Worm (Caenorhabditis elegans) whole organism, L4 larva: Measurements from ENCODE around the gene T04C12.7.

Source experiments
- F26F4.8 ChIP-seq: fragments of 200-800 bp; sonication (Bioruptor generic); conservative IDR thresholded peaks from 2 replicates; pipeline ENCODE4 v1.3.6; 2022; ENCODE audit warnings: missing genetic modification characterization, missing compliant biosample characterization
- F37D6.2 ChIP-seq: sonication (generic microtip); optimal IDR thresholded peaks from 2 replicates; lab custom pipeline; 2016; ENCODE audit warnings: mild to moderate bottlenecking, missing genetic modification characterization, missing compliant biosample characterization
- R02D3.7 ChIP-seq: fragments of 150-350 bp; sonication (generic microtip); optimal IDR thresholded peaks from 3 replicates; lab custom pipeline; 2014; ENCODE audit warnings: missing biosample characterization, missing genetic modification characterization
- T26A8.4 ChIP-seq: fragments of 200-800 bp; sonication (Bioruptor generic); IDR thresholded peaks from 2 replicates; pipeline ENCODE4 v1.3.6; 2022; ENCODE audit warnings: missing genetic modification characterization, missing compliant biosample characterization
- Y5F2A.4 ChIP-seq: fragments of 200-800 bp; sonication (Bioruptor generic); optimal IDR thresholded peaks from 2 replicates; lab custom pipeline; 2018; ENCODE audit warnings: mild to moderate bottlenecking, missing genetic modification characterization, missing compliant biosample characterization
- ZK337.2 ChIP-seq: fragments of 200-800 bp; sonication (Bioruptor generic); IDR thresholded peaks from 2 replicates; pipeline ENCODE4 v1.3.6; 2022; ENCODE audit warnings: missing genetic modification reagents, missing genetic modification characterization, missing compliant biosample characterization
- aha-1 ChIP-seq: fragments of 150-350 bp; peaks from one replicate; lab custom pipeline; 2014; ENCODE audit warnings: missing biosample characterization, missing genetic modification characterization
- arid-1 ChIP-seq: fragments of 200-800 bp; sonication (Bioruptor generic); conservative IDR thresholded peaks from 2 replicates; pipeline ENCODE4 v1.3.6; 2022; ENCODE audit warnings: missing genetic modification reagents, missing genetic modification characterization, missing compliant biosample characterization
- attf-4 ChIP-seq: sonication (generic microtip); optimal IDR thresholded peaks from 3 replicates; lab custom pipeline; 2017; ENCODE audit warnings: missing biosample characterization, missing genetic modification characterization
- ceh-20 ChIP-seq: fragments of 200-800 bp; sonication (Bioruptor generic); IDR thresholded peaks from 2 replicates; pipeline ENCODE4 v1.3.6; 2022; ENCODE audit warnings: missing genetic modification reagents, missing genetic modification characterization, missing compliant biosample characterization
- ceh-44 ChIP-seq: fragments of 200-800 bp; sonication (Bioruptor generic); IDR thresholded peaks from 2 replicates; pipeline ENCODE4 v1.3.6; 2022; ENCODE audit warnings: missing genetic modification reagents, missing genetic modification characterization, missing compliant biosample characterization
- ceh-62 ChIP-seq: sonication (generic microtip); optimal IDR thresholded peaks from 2 replicates; lab custom pipeline; 2017; ENCODE audit warnings: missing biosample characterization, missing genetic modification characterization
- ces-1 ChIP-seq: fragments of 150-350 bp; sonication (generic microtip); optimal IDR thresholded peaks from 4 replicates; lab custom pipeline; 2014; ENCODE audit warnings: missing biosample characterization, missing genetic modification reagents, missing genetic modification characterization
- ctbp-1 ChIP-seq: fragments of 200-800 bp; sonication (Bioruptor generic); IDR thresholded peaks from 2 replicates; pipeline ENCODE4 v1.3.6; 2022; ENCODE audit warnings: missing genetic modification reagents, missing genetic modification characterization, missing compliant biosample characterization
- daf-12 ChIP-seq: fragments of 150-350 bp; optimal IDR thresholded peaks from 2 replicates; lab custom pipeline; 2014; ENCODE audit warnings: missing biosample characterization, missing genetic modification reagents, missing genetic modification characterization
- daf-16 ChIP-seq, 3 experiments: sonication (generic microtip); optimal IDR thresholded peaks; 2 replicates each; lab custom pipeline; 2016 to 2017; ENCODE audit warnings: missing genetic modification characterization in 3 of 3, missing genetic modification reagents in 3 of 3, mild to moderate bottlenecking in 2 of 3, missing compliant biosample characterization in 2 of 3, missing biosample characterization in 1 of 3, moderate library complexity in 1 of 3
- daf-19 ChIP-seq: fragments of 200-800 bp; sonication (Bioruptor generic); conservative IDR thresholded peaks from 2 replicates; pipeline ENCODE4 v1.3.6; 2022; ENCODE audit warnings: missing genetic modification characterization, missing compliant biosample characterization
- dmd-6 ChIP-seq: fragments of 200-800 bp; sonication (Bioruptor generic); IDR thresholded peaks from 2 replicates; pipeline ENCODE4 v1.3.6; 2022; ENCODE audit warnings: missing genetic modification reagents, missing genetic modification characterization, missing compliant biosample characterization
- dve-1 ChIP-seq: sonication (generic microtip); optimal IDR thresholded peaks from 2 replicates; lab custom pipeline; 2017; ENCODE audit warnings: antibody characterized with exemption, mild to moderate bottlenecking, missing genetic modification characterization, missing compliant biosample characterization; ENCODE audit not compliant: insufficient read depth
- egl-27 ChIP-seq: sonication (generic microtip); optimal IDR thresholded peaks from 3 replicates; lab custom pipeline; 2017; ENCODE audit warnings: missing biosample characterization, missing genetic modification reagents, missing genetic modification characterization
- fkh-10 ChIP-seq: fragments of 150-350 bp; optimal IDR thresholded peaks from 2 replicates; lab custom pipeline; 2014; ENCODE audit warnings: missing biosample characterization, missing genetic modification reagents, missing genetic modification characterization
- fos-1 ChIP-seq: fragments of 150-350 bp; optimal IDR thresholded peaks from 2 replicates; lab custom pipeline; 2014; ENCODE audit warnings: missing biosample characterization, missing genetic modification characterization
- hif-1 ChIP-seq, 2 experiments: sonication (generic microtip); optimal IDR thresholded peaks; 2 replicates each; lab custom pipeline; 2016 to 2017; ENCODE audit warnings: missing compliant biosample characterization in 2 of 2, missing genetic modification characterization in 2 of 2, missing genetic modification reagents in 2 of 2, missing genotype in 2 of 2, mild to moderate bottlenecking in 1 of 2
- hlh-11 ChIP-seq: fragments of 200-800 bp; sonication (Bioruptor generic); optimal IDR thresholded peaks from 2 replicates; lab custom pipeline; 2018; ENCODE audit warnings: mild to moderate bottlenecking, missing genetic modification characterization, missing compliant biosample characterization
- lin-15B ChIP-seq: fragments of 150-350 bp; sonication (generic microtip); optimal IDR thresholded peaks from 3 replicates; lab custom pipeline; 2014; ENCODE audit warnings: missing biosample characterization, missing genetic modification characterization
- madf-5 ChIP-seq, 2 experiments: fragments of 200-800 bp; sonication (Bioruptor generic); IDR thresholded peaks; 2 replicates each; pipeline ENCODE4 v1.3.6; 2022; ENCODE audit warnings: missing compliant biosample characterization in 2 of 2, missing genetic modification characterization in 2 of 2
- madf-9 ChIP-seq: fragments of 200-800 bp; sonication (Bioruptor generic); conservative IDR thresholded peaks from 2 replicates; pipeline ENCODE4 v1.3.6; 2022; ENCODE audit warnings: missing genetic modification reagents, missing genetic modification characterization, missing compliant biosample characterization
- mdl-1 ChIP-seq, 2 experiments: fragments of 150-350 bp in 1 of 2; sonication (generic microtip) in 1 of 2; optimal IDR thresholded peaks; 2 replicates each; lab custom pipeline; 2014 to 2017; ENCODE audit warnings: missing biosample characterization in 2 of 2, missing genetic modification characterization in 2 of 2
- mdt-29 ChIP-seq: fragments of 200-800 bp; sonication (Bioruptor generic); IDR thresholded peaks from 2 replicates; pipeline ENCODE4 v1.3.6; 2022; ENCODE audit warnings: missing genetic modification reagents, missing genetic modification characterization, missing compliant biosample characterization
- mep-1 ChIP-seq: fragments of 150-350 bp; sonication (generic microtip); optimal IDR thresholded peaks from 3 replicates; lab custom pipeline; 2014; ENCODE audit warnings: missing biosample characterization, missing genetic modification characterization
- mxl-2 ChIP-seq: fragments of 200-800 bp; sonication (Bioruptor generic); conservative IDR thresholded peaks from 2 replicates; pipeline ENCODE4 v1.3.6; 2022; ENCODE audit warnings: missing genetic modification reagents, missing genetic modification characterization, missing compliant biosample characterization
- nhr-102 ChIP-seq: sonication (generic microtip); optimal IDR thresholded peaks from 2 replicates; lab custom pipeline; 2016; ENCODE audit warnings: mild to moderate bottlenecking, missing genetic modification characterization, moderate library complexity, missing compliant biosample characterization
- nhr-111 ChIP-seq: fragments of 200-800 bp; sonication (Bioruptor generic); optimal IDR thresholded peaks from 2 replicates; lab custom pipeline; 2018; ENCODE audit warnings: mild to moderate bottlenecking, missing genetic modification characterization, missing compliant biosample characterization
- nhr-28 ChIP-seq: fragments of 150-350 bp; optimal IDR thresholded peaks from 2 replicates; lab custom pipeline; 2014; ENCODE audit warnings: missing biosample characterization, missing genetic modification characterization
- nhr-42 ChIP-seq: fragments of 200-800 bp; sonication (Bioruptor generic); IDR thresholded peaks from 2 replicates; pipeline ENCODE4 v1.3.6; 2022; ENCODE audit warnings: missing genetic modification characterization, missing compliant biosample characterization
- nhr-77 ChIP-seq: fragments of 150-350 bp; optimal IDR thresholded peaks from 2 replicates; lab custom pipeline; 2014; ENCODE audit warnings: missing biosample characterization, missing genetic modification characterization
- php-3 ChIP-seq: fragments of 200-800 bp; sonication (Bioruptor generic); IDR thresholded peaks from 2 replicates; pipeline ENCODE4 v1.3.6; 2022; ENCODE audit warnings: missing genetic modification reagents, missing genetic modification characterization, missing compliant biosample characterization
- pqm-1 ChIP-seq: sonication (generic microtip); optimal IDR thresholded peaks from 2 replicates; lab custom pipeline; 2017; ENCODE audit warnings: missing biosample characterization, missing genetic modification characterization
- rbr-2 ChIP-seq: sonication (generic microtip); optimal IDR thresholded peaks from 2 replicates; lab custom pipeline; 2016; ENCODE audit warnings: missing genotype, missing genetic modification characterization, missing compliant biosample characterization
- sdz-12 ChIP-seq: fragments of 200-800 bp; sonication (Bioruptor generic); optimal IDR thresholded peaks from 2 replicates; lab custom pipeline; 2018; ENCODE audit warnings: mild to moderate bottlenecking, missing genetic modification characterization, missing compliant biosample characterization
- skn-1 ChIP-seq: fragments of 150-350 bp; optimal IDR thresholded peaks from 2 replicates; lab custom pipeline; 2014; ENCODE audit warnings: missing biosample characterization, missing genetic modification characterization
- snpc-1.2 ChIP-seq: fragments of 200-800 bp; sonication (Bioruptor generic); IDR thresholded peaks from 2 replicates; pipeline ENCODE4 v1.3.6; 2022; ENCODE audit warnings: missing genetic modification reagents, missing genetic modification characterization, missing compliant biosample characterization
- spr-1 ChIP-seq: sonication (generic microtip); optimal IDR thresholded peaks from 2 replicates; lab custom pipeline; 2016; ENCODE audit warnings: mild to moderate bottlenecking, missing genetic modification characterization, missing compliant biosample characterization
- tra-1 ChIP-seq: fragments of 200-800 bp; sonication (Bioruptor generic); IDR thresholded peaks from 2 replicates; pipeline ENCODE4 v1.3.6; 2022; ENCODE audit warnings: missing genetic modification reagents, missing genetic modification characterization, missing compliant biosample characterization
- unc-39 ChIP-seq: sonication (generic microtip); optimal IDR thresholded peaks from 2 replicates; lab custom pipeline; 2017; ENCODE audit warnings: missing biosample characterization, missing genetic modification characterization
- vab-7 ChIP-seq: fragments of 200-800 bp; sonication (Bioruptor generic); IDR thresholded peaks from 2 replicates; pipeline ENCODE4 v1.3.6; 2022; ENCODE audit warnings: missing genetic modification reagents, missing genetic modification characterization, missing compliant biosample characterization
- zfp-2 ChIP-seq: sonication (generic microtip); optimal IDR thresholded peaks from 2 replicates; lab custom pipeline; 2016; ENCODE audit warnings: mild to moderate bottlenecking, missing genetic modification characterization, missing compliant biosample characterization
- zfp-3 ChIP-seq: fragments of 200-800 bp; sonication (Bioruptor generic); conservative IDR thresholded peaks from 2 replicates; pipeline ENCODE4 v1.3.6; 2022; ENCODE audit warnings: missing genetic modification reagents, missing genetic modification characterization, missing compliant biosample characterization
- ztf-11 ChIP-seq: fragments of 150-350 bp; optimal IDR thresholded peaks from 2 replicates; lab custom pipeline; 2014; ENCODE audit warnings: missing biosample characterization, missing genetic modification characterization

T04C12.7 gene

DNA sequence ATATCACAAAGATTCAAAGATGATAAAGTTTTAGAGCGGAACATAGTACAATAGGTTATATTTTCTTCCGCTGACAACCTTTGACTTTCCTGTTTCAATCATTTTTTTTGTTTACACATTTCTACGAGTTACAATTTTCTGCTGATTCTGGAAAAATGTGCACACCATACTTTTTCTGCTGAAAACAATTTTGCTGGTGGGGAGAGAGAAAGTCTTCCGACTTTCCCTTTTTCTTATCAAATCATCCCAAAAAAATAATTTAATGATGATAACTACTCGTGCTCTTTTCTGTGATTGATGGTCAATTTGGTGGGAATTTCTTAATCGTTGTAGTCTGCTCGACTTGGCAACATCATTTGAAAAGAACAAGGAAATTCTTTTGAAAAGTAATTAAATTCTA, 46.3 kb upstream of the T04C12.7 start (continued):
- TF ChIP-seq F26F4.8 (no peak), unc-39 (tag; lab: Kevin White, UChicago) (no peak), ceh-20 (GFP tag; lab: Robert Waterston, UW) (no peak), fkh-10 (GFP tag; lab: Kevin White, UChicago) (no peak), rbr-2 (tag; lab: Kevin White, UChicago) (no peak), mep-1 (tag; lab: Kevin White, UChicago) (no peak), ces-1 (GFP tag; lab: Kevin White, UChicago) (no peak), egl-27 (no peak), fos-1 (no peak), hlh-11 (tag; lab: Kevin White, UChicago) (peak; percentile 65), lin-15B (no peak), T26A8.4 (no peak), dmd-6 (GFP tag; lab: Robert Waterston, UW) (peak; percentile 88), snpc-1.2 (GFP tag; lab: Robert Waterston, UW) (no peak), daf-16 (GFP tag; optimal IDR thresholded peaks at IDR 0.05; lab: Kevin White, UChicago) (no peak), daf-16 (tag; optimal IDR thresholded peaks at IDR 0.05; lab: Kevin White, UChicago) (peak; percentile 63), nhr-102 (tag; lab: Kevin White, UChicago) (no peak), daf-19 (GFP tag; lab: Robert Waterston, UW) (no peak), sdz-12 (GFP tag; lab: Kevin White, UChicago) (no peak)

DNA sequence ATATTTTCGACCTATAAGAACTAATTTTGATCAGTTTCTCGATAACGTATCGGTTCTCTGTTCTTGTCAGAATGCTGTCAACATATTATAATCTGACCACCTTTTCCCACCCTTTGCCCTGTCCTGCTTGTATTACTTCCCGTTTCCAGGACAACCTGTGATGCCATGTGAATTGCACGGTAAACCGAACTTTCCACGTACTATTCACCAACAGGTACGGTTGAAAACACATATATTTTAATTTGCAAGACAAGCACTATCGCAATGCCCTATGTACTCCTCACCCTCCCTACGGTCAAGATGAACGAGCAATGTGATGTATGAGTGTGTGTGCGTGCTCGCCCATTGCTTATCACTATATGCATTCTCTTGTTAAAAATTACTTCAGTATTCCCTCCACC, 44.8 kb upstream of the T04C12.7 start:
- no peak for TF ChIP-seq ceh-44 (GFP tag; lab: Robert Waterston, UW)
- no peak for TF ChIP-seq mdt-29 (GFP tag; lab: Robert Waterston, UW)
- no peak for TF ChIP-seq fos-1
- TF ChIP-seq tra-1 (GFP tag; lab: Robert Waterston, UW): peak; percentile 78
- no peak for TF ChIP-seq mdl-1 (tag; optimal IDR thresholded peaks at IDR 0.05; lab: Kevin White, UChicago)
- TF ChIP-seq zfp-3: no peak
- 0 out of 2 replicates have a peak, but pooled peaks have one; percentile 38 for TF ChIP-seq mxl-2 (GFP tag; lab: Robert Waterston, UW)
- no peak for TF ChIP-seq attf-4 (tag; lab: Kevin White, UChicago)
- TF ChIP-seq aha-1: peak; percentile 58
- TF ChIP-seq Y5F2A.4: no peak
- no peak for TF ChIP-seq F37D6.2
- TF ChIP-seq php-3: peak; percentile 45; the same call in 1 of the 2 replicates
- no peak for TF ChIP-seq ztf-11 (tag; lab: Kevin White, UChicago)
- peak; percentile 49 for TF ChIP-seq pqm-1 (tag; lab: Kevin White, UChicago)
- TF ChIP-seq spr-1: no peak
- TF ChIP-seq daf-16 (GFP tag; optimal IDR thresholded peaks at IDR 0.05; lab: Kevin White, UChicago): no peak
- TF ChIP-seq daf-16 (tag; optimal IDR thresholded peaks at IDR 0.05; lab: Kevin White, UChicago): peak; percentile 86
- TF ChIP-seq nhr-111: no peak
- no peak for TF ChIP-seq skn-1 (tag; lab: Kevin White, UChicago)
- no peak for TF ChIP-seq ZK337.2 (GFP tag; lab: Robert Waterston, UW)
- no peak for TF ChIP-seq ctbp-1 (GFP tag; lab: Robert Waterston, UW)
- no peak for TF ChIP-seq zfp-2 (tag; lab: Kevin White, UChicago)
- TF ChIP-seq hif-1 (tag; optimal IDR thresholded peaks at IDR 0.05; lab: Kevin White, UChicago): no peak
- no peak for TF ChIP-seq arid-1 (GFP tag; lab: Robert Waterston, UW)
- TF ChIP-seq dve-1 (tag; lab: Kevin White, UChicago): peak; percentile 38
- no peak for TF ChIP-seq madf-9 (GFP tag; lab: Robert Waterston, UW)
- peak; percentile 64 for TF ChIP-seq nhr-28 (tag; lab: Kevin White, UChicago)
- no peak for TF ChIP-seq daf-19 (GFP tag; lab: Robert Waterston, UW)
- no peak for TF ChIP-seq R02D3.7 (tag; lab: Kevin White, UChicago)
- TF ChIP-seq nhr-102 (tag; lab: Kevin White, UChicago): peak; percentile 57
- peak; percentile 15 for TF ChIP-seq nhr-77 (tag; lab: Kevin White, UChicago)
- no peak for TF ChIP-seq vab-7 (GFP tag; lab: Robert Waterston, UW)
- TF ChIP-seq daf-12: no peak
- peak; percentile 22; the same call in 1 of the 2 replicates for TF ChIP-seq ceh-20 (GFP tag; lab: Robert Waterston, UW)
- TF ChIP-seq ceh-62 (tag; lab: Kevin White, UChicago): no peak
- TF ChIP-seq egl-27: no peak
- TF ChIP-seq madf-5 (GFP tag; IDR thresholded peaks at IDR 0.05; lab: Robert Waterston, UW): no peak
- no peak for TF ChIP-seq nhr-42 (GFP tag; lab: Robert Waterston, UW)
- TF ChIP-seq mep-1 (tag; lab: Kevin White, UChicago): no peak
